Worm (Caenorhabditis elegans) whole organism, early embryonic: ENCODE measurements around the gene F54D5.7.

ENCODE experiments used
- F13C5.2 ChIP-seq: sonication (generic microtip); optimal IDR thresholded peaks from 2 replicates; lab custom pipeline; 2017; ENCODE audit warnings: mild to moderate bottlenecking, missing genetic modification characterization, inconsistent platforms, missing compliant biosample characterization
- aly-1 ChIP-seq: sonication (generic microtip); optimal IDR thresholded peaks from 2 replicates; lab custom pipeline; 2016; ENCODE audit warnings: missing genetic modification characterization, missing compliant biosample characterization
- ama-1 ChIP-seq: fragments of 150-350 bp; optimal IDR thresholded peaks from 2 replicates; lab custom pipeline; 2014
- ceh-13 ChIP-seq: fragments of 200-800 bp; sonication (Bioruptor generic); optimal IDR thresholded peaks from 2 replicates; lab custom pipeline; 2018; ENCODE audit warnings: mild to moderate bottlenecking, missing genetic modification characterization, missing compliant biosample characterization
- ceh-36 ChIP-seq: sonication (generic microtip); optimal IDR thresholded peaks from 2 replicates; lab custom pipeline; 2016; ENCODE audit warnings: missing genetic modification characterization, inconsistent platforms, missing compliant biosample characterization
- flt-1 ChIP-seq: fragments of 200-800 bp; sonication (Bioruptor generic); IDR thresholded peaks from 2 replicates; pipeline ENCODE4 v1.3.6; 2022; ENCODE audit warnings: missing genetic modification characterization, missing compliant biosample characterization
- hmbx-1 ChIP-seq: sonication (generic microtip); optimal IDR thresholded peaks from 2 replicates; lab custom pipeline; 2016; ENCODE audit warnings: mild to moderate bottlenecking, missing genetic modification characterization, missing compliant biosample characterization
- pes-1 ChIP-seq: fragments of 200-800 bp; sonication (Bioruptor generic); IDR thresholded peaks from 2 replicates; pipeline ENCODE4 v1.3.6; 2022; ENCODE audit warnings: missing genetic modification reagents, missing genetic modification characterization, missing compliant biosample characterization
- scrt-1 ChIP-seq: fragments of 200-800 bp; sonication (Bioruptor generic); IDR thresholded peaks from 2 replicates; pipeline ENCODE4 v1.3.6; 2022; ENCODE audit warnings: missing genetic modification characterization, missing compliant biosample characterization
- tbx-11 ChIP-seq: fragments of 200-800 bp; sonication (Bioruptor generic); IDR thresholded peaks from 2 replicates; pipeline ENCODE4 v1.3.6; 2022; ENCODE audit warnings: missing genetic modification characterization, missing compliant biosample characterization
- tbx-37 ChIP-seq: fragments of 200-800 bp; sonication (Bioruptor generic); conservative IDR thresholded peaks from 2 replicates; pipeline ENCODE4 v1.3.6; 2022; ENCODE audit warnings: missing genetic modification reagents, missing genetic modification characterization, missing compliant biosample characterization

- TF ChIP-seq ama-1 (lab: Kevin White, UChicago) (no peak), tbx-11 (GFP tag; lab: Robert Waterston, UW) (no peak), tbx-37 (GFP tag; lab: Robert Waterston, UW) (no peak), ceh-36 (no peak), flt-1 (GFP tag; lab: Robert Waterston, UW) (no peak), pes-1 (GFP tag; lab: Robert Waterston, UW) (no peak), hmbx-1 (tag; lab: Kevin White, UChicago) (no peak), aly-1 (no peak), scrt-1 (GFP tag; lab: Robert Waterston, UW) (no peak), ceh-13 (GFP tag; lab: Kevin White, UChicago) (no peak), F13C5.2 (tag; lab: Kevin White, UChicago) (no peak)
Observed at ce11 chrII:11512921-11513320, 34.4 kb upstream of the F54D5.7 start.
